Fruit fly (Drosophila melanogaster) whole organism, embryonic: ENCODE results near the gene CG18265.

Experiments
- Ada2b ChIP-seq: fragments of 200-800 bp; sonication (Bioruptor generic); IDR thresholded peaks from 2 replicates; pipeline ENCODE4 v1.3.6; 2022; ENCODE audit warnings: missing biosample characterization, missing genetic modification characterization
- Asciz ChIP-seq: fragments of 200-800 bp; sonication (Bioruptor generic); optimal IDR thresholded peaks from 2 replicates; lab custom pipeline; 2017; ENCODE audit warnings: missing biosample characterization, mild to moderate bottlenecking, missing genetic modification characterization, missing genetic modification reagents
- Atf3 ChIP-seq: fragments of 200-800 bp; sonication (Bioruptor generic); optimal IDR thresholded peaks from 3 replicates; lab custom pipeline; 2016; ENCODE audit warnings: missing biosample characterization, missing genetic modification characterization
- CG10267 ChIP-seq: fragments of 200-800 bp; sonication (Bioruptor generic); optimal IDR thresholded peaks from 2 replicates; lab custom pipeline; 2018; ENCODE audit warnings: missing biosample characterization, mild to moderate bottlenecking, missing genetic modification characterization, moderate library complexity
- CG10565 ChIP-seq: fragments of 200-800 bp; sonication (Bioruptor generic); optimal IDR thresholded peaks from 3 replicates; lab custom pipeline; 2016; ENCODE audit warnings: missing biosample characterization, mild to moderate bottlenecking, missing genetic modification characterization
- CG12299 ChIP-seq: fragments of 200-800 bp; sonication (Bioruptor generic); optimal IDR thresholded peaks from 2 replicates; lab custom pipeline; 2018; ENCODE audit warnings: missing biosample characterization, mild to moderate bottlenecking, missing genetic modification characterization
- CG12769 ChIP-seq: fragments of 200-800 bp; sonication (Bioruptor generic); optimal IDR thresholded peaks from 2 replicates; lab custom pipeline; 2019; ENCODE audit warnings: missing biosample characterization, mild to moderate bottlenecking, missing genetic modification characterization, moderate library complexity
- CG13287 ChIP-seq: fragments of 200-800 bp; sonication (Bioruptor generic); IDR thresholded peaks from 2 replicates; pipeline ENCODE4 v1.3.6; 2022; ENCODE audit warnings: missing biosample characterization, missing genetic modification characterization; ENCODE audit not compliant: partially characterized antibody
- CG14050 ChIP-seq: fragments of 200-800 bp; sonication (Bioruptor generic); IDR thresholded peaks from 3 replicates; pipeline ENCODE4 v1.3.6; 2022; ENCODE audit warnings: missing biosample characterization, missing genetic modification characterization
- CG14667 ChIP-seq: fragments of 200-800 bp; sonication (Bioruptor generic); IDR thresholded peaks from 2 replicates; pipeline ENCODE4 v1.3.6; 2022; ENCODE audit warnings: missing biosample characterization, missing genetic modification characterization
- CG1603 ChIP-seq: fragments of 200-800 bp; sonication (Bioruptor generic); optimal IDR thresholded peaks from 2 replicates; lab custom pipeline; 2019; ENCODE audit warnings: missing biosample characterization, mild to moderate bottlenecking, missing genetic modification characterization, moderate library complexity
- CG17186 ChIP-seq: fragments of 200-800 bp; sonication (Bioruptor generic); optimal IDR thresholded peaks from 3 replicates; lab custom pipeline; 2017; ENCODE audit warnings: missing biosample characterization, missing genetic modification reagents, missing genetic modification characterization
- CG18764 ChIP-seq: fragments of 200-800 bp; sonication (Bioruptor generic); optimal IDR thresholded peaks from 3 replicates; lab custom pipeline; 2016; ENCODE audit warnings: missing biosample characterization, missing genetic modification characterization
- CG3407 ChIP-seq: fragments of 200-800 bp; sonication (Bioruptor generic); optimal IDR thresholded peaks from 2 replicates; lab custom pipeline; 2018; ENCODE audit warnings: missing biosample characterization, mild to moderate bottlenecking, missing genetic modification characterization
- CG4404 ChIP-seq: fragments of 200-800 bp; sonication (Bioruptor generic); IDR thresholded peaks from 2 replicates; pipeline ENCODE4 v1.3.6; 2022; ENCODE audit warnings: missing biosample characterization, missing genetic modification characterization
- CG6654 ChIP-seq: fragments of 200-800 bp; sonication (Bioruptor generic); optimal IDR thresholded peaks from 2 replicates; lab custom pipeline; 2017; ENCODE audit warnings: missing biosample characterization, mild to moderate bottlenecking, missing genetic modification characterization
- CG8290 ChIP-seq, 3 experiments: fragments of 200-800 bp; sonication (Bioruptor generic); optimal IDR thresholded peaks; 2 replicates each; lab custom pipeline; 2016 to 2019; ENCODE audit warnings: missing biosample characterization in 3 of 3, missing genetic modification characterization in 3 of 3, mild to moderate bottlenecking in 2 of 3, moderate library complexity in 1 of 3
- CG9609 ChIP-seq: fragments of 200-800 bp; sonication (Bioruptor generic); optimal IDR thresholded peaks from 3 replicates; lab custom pipeline; 2016; ENCODE audit warnings: missing biosample characterization, missing genetic modification characterization
- CG9797 ChIP-seq: fragments of 200-800 bp; sonication (Bioruptor generic); optimal IDR thresholded peaks from 3 replicates; lab custom pipeline; 2018; ENCODE audit warnings: missing biosample characterization, mild to moderate bottlenecking, missing genetic modification characterization
- Dbx ChIP-seq: fragments of 200-800 bp; sonication (Bioruptor generic); IDR thresholded peaks from 3 replicates; pipeline ENCODE4 v1.3.6; 2022; ENCODE audit warnings: missing biosample characterization, missing genetic modification characterization
- Dfd ChIP-seq, 2 experiments: fragments of >200 bp; optimal IDR thresholded peaks; 2 replicates each; lab custom pipeline; 2017; ENCODE audit warnings: missing biosample characterization in 2 of 2, missing genetic modification characterization in 2 of 2
- Dip3 ChIP-seq: fragments of 200-800 bp; sonication (Bioruptor generic); optimal IDR thresholded peaks from 3 replicates; lab custom pipeline; 2016; ENCODE audit warnings: missing biosample characterization, missing genetic modification characterization
- Dp ChIP-seq: fragments of 200-800 bp; sonication (Bioruptor generic); optimal IDR thresholded peaks from 2 replicates; lab custom pipeline; 2018; ENCODE audit warnings: missing biosample characterization, mild to moderate bottlenecking, missing genetic modification characterization, moderate library complexity
- Drgx ChIP-seq: fragments of 200-800 bp; sonication (Bioruptor generic); IDR thresholded peaks from 2 replicates; pipeline ENCODE4 v1.3.6; 2022; ENCODE audit warnings: missing biosample characterization, missing genetic modification characterization
- Elba2 ChIP-seq: fragments of 200-800 bp; sonication (Bioruptor generic); optimal IDR thresholded peaks from 3 replicates; lab custom pipeline; 2016; ENCODE audit warnings: missing biosample characterization, missing genetic modification characterization
- HLHmδ ChIP-seq: fragments of 200-800 bp; sonication (Bioruptor generic); optimal IDR thresholded peaks from 2 replicates; lab custom pipeline; 2018; ENCODE audit warnings: missing biosample characterization, mild to moderate bottlenecking, missing genetic modification characterization, moderate library complexity
- MBD-R2 ChIP-seq: fragments of 200-800 bp; sonication (Bioruptor generic); IDR thresholded peaks from 2 replicates; pipeline ENCODE4 v1.3.6; 2022; ENCODE audit warnings: missing biosample characterization, missing genetic modification characterization
- MESR4 ChIP-seq: fragments of 200-800 bp; sonication (Bioruptor generic); optimal IDR thresholded peaks from 2 replicates; lab custom pipeline; 2018; ENCODE audit warnings: missing biosample characterization, mild to moderate bottlenecking, missing genetic modification characterization, moderate library complexity
- Med ChIP-seq: fragments of 200-800 bp; sonication (Bioruptor generic); peaks from one replicate; lab custom pipeline; 2016; ENCODE audit warnings: missing biosample characterization, missing genetic modification characterization, mild to moderate bottlenecking, inconsistent platforms, moderate library complexity
- TFAM ChIP-seq: fragments of 200-800 bp; sonication (Bioruptor generic); optimal IDR thresholded peaks from 2 replicates; lab custom pipeline; 2017; ENCODE audit warnings: missing biosample characterization, missing genetic modification characterization, inconsistent platforms
- Taf1 ChIP-seq: fragments of 200-800 bp; sonication (Bioruptor generic); IDR thresholded peaks from 2 replicates; pipeline ENCODE4 v1.3.6; 2022; ENCODE audit warnings: missing biosample characterization, missing genetic modification characterization
- Xbp1 ChIP-seq: fragments of 200-800 bp; sonication (Bioruptor generic); optimal IDR thresholded peaks from 3 replicates; lab custom pipeline; 2016; ENCODE audit warnings: missing biosample characterization, mild to moderate bottlenecking, missing genetic modification characterization
- ato ChIP-seq: fragments of 200-800 bp; sonication (Bioruptor generic); IDR thresholded peaks from 2 replicates; pipeline ENCODE4 v1.3.6; 2022; ENCODE audit warnings: missing biosample characterization, missing genetic modification characterization; ENCODE audit not compliant: partially characterized antibody
- bab2 ChIP-seq: fragments of 200-800 bp; sonication (Bioruptor generic); optimal IDR thresholded peaks from 2 replicates; lab custom pipeline; 2016; ENCODE audit warnings: missing biosample characterization, missing genetic modification characterization
- bsh ChIP-seq, 2 experiments: fragments of 200-800 bp; sonication (Bioruptor generic); optimal IDR thresholded peaks; 2 replicates each; lab custom pipeline; 2017 to 2018; ENCODE audit warnings: mild to moderate bottlenecking in 2 of 2, missing biosample characterization in 2 of 2, missing genetic modification characterization in 2 of 2, moderate library complexity in 1 of 2
- cas ChIP-seq: fragments of 200-800 bp; sonication (Bioruptor generic); IDR thresholded peaks from 2 replicates; pipeline ENCODE4 v1.3.6; 2022; ENCODE audit warnings: missing biosample characterization, missing genetic modification characterization
- dm ChIP-seq: fragments of 200-800 bp; sonication (Bioruptor generic); optimal IDR thresholded peaks from 3 replicates; lab custom pipeline; 2016; ENCODE audit warnings: missing biosample characterization, missing genetic modification characterization
- ems ChIP-seq: fragments of 200-800 bp; sonication (Bioruptor generic); optimal IDR thresholded peaks from 3 replicates; lab custom pipeline; 2016; ENCODE audit warnings: missing biosample characterization, missing genetic modification characterization
- gfzf ChIP-seq: fragments of 200-800 bp; sonication (Bioruptor generic); optimal IDR thresholded peaks from 2 replicates; lab custom pipeline; 2016; ENCODE audit warnings: missing biosample characterization, mild to moderate bottlenecking, missing genetic modification characterization, moderate library complexity
- grau ChIP-seq: fragments of 200-800 bp; optimal IDR thresholded peaks from 3 replicates; lab custom pipeline; 2019; ENCODE audit warnings: missing biosample characterization, mild to moderate bottlenecking, missing genetic modification characterization, moderate library complexity
- hbn ChIP-seq: fragments of 200-800 bp; sonication (Bioruptor generic); IDR thresholded peaks from 2 replicates; pipeline ENCODE4 v1.3.6; 2022; ENCODE audit warnings: missing biosample characterization, missing genetic modification characterization; ENCODE audit not compliant: partially characterized antibody
- hkb ChIP-seq, 2 experiments: fragments of 200-800 bp in 1 of 2; fragments of >200 bp in 1 of 2; sonication (Bioruptor generic) in 1 of 2; IDR thresholded peaks in 1 of 2; optimal IDR thresholded peaks in 1 of 2; 2 replicates each; pipeline versions ENCODE4 v1.3.6 to Lab custom; 2017 to 2022; ENCODE audit warnings: missing biosample characterization in 1 of 2, missing genetic modification characterization in 1 of 2
- nom ChIP-seq: fragments of 200-800 bp; sonication (Bioruptor generic); optimal IDR thresholded peaks from 2 replicates; lab custom pipeline; 2017; ENCODE audit warnings: missing biosample characterization, missing genetic modification characterization, mild to moderate bottlenecking, moderate library complexity, missing genetic modification reagents
- prd ChIP-seq, 3 experiments: fragments of >200 bp in 2 of 3; fragments of 200-800 bp in 1 of 3; sonication (Bioruptor generic) in 1 of 3; optimal IDR thresholded peaks in 2 of 3; IDR thresholded peaks in 1 of 3; 2 replicates in 2 of 3; 3 replicates in 1 of 3; pipeline versions ENCODE4 v1.3.6 to Lab custom; 2017 to 2022; ENCODE audit warnings: missing biosample characterization in 1 of 3, missing genetic modification characterization in 1 of 3
- ranshi ChIP-seq: fragments of 200-800 bp; sonication (Bioruptor generic); IDR thresholded peaks from 2 replicates; pipeline ENCODE4 v1.3.6; 2022; ENCODE audit warnings: missing biosample characterization, missing genetic modification characterization
- toy ChIP-seq: fragments of 200-800 bp; sonication (Bioruptor generic); IDR thresholded peaks from 2 replicates; pipeline ENCODE4 v1.3.6; 2022; ENCODE audit warnings: missing biosample characterization, missing genetic modification characterization
- tup ChIP-seq: fragments of 200-800 bp; sonication (Bioruptor generic); optimal IDR thresholded peaks from 2 replicates; lab custom pipeline; 2016; ENCODE audit warnings: missing biosample characterization, mild to moderate bottlenecking, missing genetic modification characterization, moderate library complexity
- vvl ChIP-seq: fragments of 200-800 bp; sonication (Bioruptor generic); IDR thresholded peaks from 2 replicates; pipeline ENCODE4 v1.3.6; 2022; ENCODE audit warnings: missing biosample characterization, missing genetic modification characterization
- yki ChIP-seq: fragments of >200 bp; optimal IDR thresholded peaks from 3 replicates; lab custom pipeline; 2018

CG18265 gene

DNA sequence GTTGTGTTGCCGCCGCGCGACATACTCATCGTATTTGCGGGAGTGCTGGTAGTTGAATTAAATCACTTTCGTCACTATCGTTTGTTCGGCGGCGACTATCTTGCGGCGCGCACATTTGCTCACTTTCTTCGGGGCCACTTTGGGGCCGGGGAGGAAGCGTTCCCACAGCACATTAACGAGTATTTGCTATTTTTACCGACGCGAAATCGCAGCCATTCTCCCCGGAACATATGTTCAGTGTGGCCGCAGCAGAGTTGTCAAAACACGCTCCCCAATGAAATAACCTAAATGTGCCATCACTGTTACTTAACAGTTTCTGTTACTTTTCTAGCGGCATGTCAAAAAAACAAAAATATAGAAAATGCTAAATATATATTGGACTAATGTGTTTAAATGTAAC lies 6.3 kb upstream of the CG18265 start, which contains the start of gene frc (continued):
- TF ChIP-seq ato (GFP tag; lab: Robert Waterston, UW) (0 out of 2 replicates have a peak, but pooled peaks have one; percentile 14), HLHmδ (GFP tag; lab: Kevin White, UChicago) (peak; percentile 45), hkb (optimal IDR thresholded peaks at IDR 0.05; lab: Kevin White, UChicago) (no peak), hkb (GFP tag; IDR thresholded peaks at IDR 0.05; lab: Robert Waterston, UW) (no peak), CG8290 (GFP tag; optimal IDR thresholded peaks at IDR 0.05; lab: Kevin White, UChicago) (no peak), CG8290 (tag; optimal IDR thresholded peaks at IDR 0.05; lab: Kevin White, UChicago) (peak in 1 of 2 experiments; percentile 51), CG14050 (no peak), MESR4 (GFP tag; lab: Kevin White, UChicago) (peak; percentile 77), TFAM (no peak), gfzf (GFP tag; lab: Kevin White, UChicago) (peak; percentile 82), Dfd (GFP tag; optimal IDR thresholded peaks at IDR 0.05; lab: Kevin White, UChicago) (no peak), Elba2 (GFP tag; lab: Kevin White, UChicago) (no peak), Dip3 (GFP tag; lab: Kevin White, UChicago) (no peak), CG10565 (no peak), Dbx (GFP tag; lab: Robert Waterston, UW) (peak; percentile 39; the same call in 1 of the 3 replicates), dm (GFP tag; lab: Kevin White, UChicago) (no peak), bsh (GFP tag; optimal IDR thresholded peaks at IDR 0.05; lab: Kevin White, UChicago) (no peak), nom (GFP tag; lab: Kevin White, UChicago) (peak; percentile 38), prd (optimal IDR thresholded peaks at IDR 0.05; lab: Kevin White, UChicago) (no peak), prd (GFP tag; IDR thresholded peaks at IDR 0.05; lab: Robert Waterston, UW) (no peak), Taf1 (GFP tag; lab: Robert Waterston, UW) (no peak), tup (GFP tag; lab: Kevin White, UChicago) (no peak), Asciz (GFP tag; lab: Kevin White, UChicago) (no peak), grau (tag; lab: Kevin White, UChicago) (no peak), Ada2b (no peak), hbn (peak; percentile 27; the same call in 1 of the 2 replicates), vvl (GFP tag; lab: Robert Waterston, UW) (peak; percentile 53), CG12769 (peak; percentile 89), MBD-R2 (GFP tag; lab: Robert Waterston, UW) (peak; percentile 65), ranshi (GFP tag; lab: Robert Waterston, UW) (peak; percentile 7; the same call in 1 of the 2 replicates), CG1603 (peak; percentile 5), CG6654 (GFP tag; lab: Kevin White, UChicago) (no peak), CG14667 (GFP tag; lab: Robert Waterston, UW) (no peak), toy (GFP tag; lab: Robert Waterston, UW) (no peak), Xbp1 (GFP tag; lab: Kevin White, UChicago) (no peak), CG9609 (no peak), yki (lab: Kevin White, UChicago) (no peak), Drgx (GFP tag; lab: Robert Waterston, UW) (0 out of 2 replicates have a peak, but pooled peaks have one; percentile 28), ems (no peak), CG18764 (GFP tag; lab: Kevin White, UChicago) (no peak), CG3407 (no peak), cas (GFP tag; lab: Robert Waterston, UW) (no peak), CG10267 (tag; lab: Kevin White, UChicago) (no peak), bab2 (GFP tag; lab: Kevin White, UChicago) (no peak), CG12299 (tag; lab: Kevin White, UChicago) (no peak), CG9797 (GFP tag; lab: Kevin White, UChicago) (peak; percentile 54), CG4404 (GFP tag; lab: Robert Waterston, UW) (no peak), CG17186 (GFP tag; lab: Kevin White, UChicago) (no peak), CG13287 (0 out of 2 replicates have a peak, but pooled peaks have one; percentile 6), Dp (GFP tag; lab: Kevin White, UChicago) (no peak), Atf3 (GFP tag; lab: Kevin White, UChicago) (no peak), Med (GFP tag; lab: Kevin White, UChicago) (peak; percentile 73)
